Worm (Caenorhabditis elegans) whole organism, L3 larva: Measurements from ENCODE around the gene fbxb-44.

Experiments used
- elt-3 ChIP-seq, 3 experiments: fragments of 150-350 bp in 1 of 3; sonication (generic microtip) in 2 of 3; optimal IDR thresholded peaks; 2 replicates in 2 of 3; 4 replicates in 1 of 3; lab custom pipeline; 2014 to 2017; ENCODE audit warnings: missing biosample characterization in 3 of 3, missing genetic modification characterization in 3 of 3
- nhr-76 ChIP-seq: fragments of 150-350 bp; sonication (generic microtip); optimal IDR thresholded peaks from 5 replicates; lab custom pipeline; 2014; ENCODE audit warnings: missing biosample characterization, missing genetic modification characterization

DNA sequence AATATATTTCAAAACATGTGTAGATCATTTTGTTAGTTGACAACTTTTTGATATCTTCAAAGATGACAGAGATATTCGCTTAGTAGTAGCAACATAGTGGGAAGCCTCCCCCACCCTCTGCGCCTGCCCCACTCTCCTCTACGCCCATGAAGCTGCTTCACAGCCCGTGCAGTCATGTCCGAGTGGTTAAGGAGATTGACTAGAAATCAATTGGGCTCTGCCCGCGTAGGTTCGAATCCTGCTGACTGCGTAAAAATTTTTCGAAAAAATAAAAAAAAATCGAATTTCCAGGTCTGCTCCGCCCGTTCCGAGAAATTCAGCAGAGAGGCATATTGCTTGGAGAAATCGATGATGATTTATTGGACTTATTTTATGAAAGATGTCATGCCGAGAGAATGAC is 18.8 kb upstream of the fbxb-44 start:
- no peak for TF ChIP-seq elt-3 (tag; optimal IDR thresholded peaks at IDR 0.05; lab: Kevin White, UChicago)
- no peak for TF ChIP-seq nhr-76 (tag; lab: Kevin White, UChicago)
